Worm (Caenorhabditis elegans): Measurements from ENCODE around the gene col-133.

DNA sequence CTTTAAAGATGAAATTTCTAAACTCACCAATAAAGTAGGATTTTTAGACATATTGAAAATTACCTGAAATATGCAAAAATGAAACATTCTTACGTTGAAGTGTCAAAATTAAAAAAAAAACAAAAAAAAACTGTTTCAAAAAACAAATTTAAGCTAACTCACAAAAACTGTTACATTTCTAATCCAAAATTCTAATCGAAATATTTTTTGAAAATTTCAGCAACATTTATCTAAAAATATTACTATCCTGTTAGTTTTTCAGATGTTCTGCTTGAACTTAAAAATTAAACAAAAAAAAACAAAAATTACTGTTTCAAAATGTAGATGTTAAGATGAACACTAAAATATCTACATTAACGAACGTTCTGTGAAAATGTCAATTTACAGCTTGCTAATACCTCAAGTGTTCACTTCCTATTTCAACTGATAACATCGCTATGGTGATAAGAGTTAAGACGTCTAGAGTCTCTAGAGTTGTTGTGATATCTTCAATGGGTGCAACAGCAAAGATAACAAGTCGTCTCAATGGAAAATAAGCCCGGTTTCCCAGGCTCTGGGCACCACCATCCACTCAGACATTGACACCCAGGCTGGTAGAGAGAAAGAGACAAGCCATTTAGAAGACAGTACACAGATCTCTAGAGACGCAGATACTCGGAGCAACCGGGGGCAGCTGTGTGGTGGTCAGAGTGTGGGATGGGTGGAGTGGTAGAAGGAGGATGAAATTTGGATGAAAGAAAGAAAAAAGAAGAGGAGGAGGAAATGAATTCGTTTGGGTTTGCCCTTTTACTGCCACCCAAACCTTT lies 28.9 kb upstream of the col-133 start, which contains the start of gene H12I19.115:
- TF ChIP-seq him-1 (tag; optimal IDR thresholded peaks at IDR 0.05) (no peak), dao-5 (tag; optimal IDR thresholded peaks at IDR 0.05) (no peak)

Data from whole organism, L4/young adult.